Fruit fly (Drosophila melanogaster) whole organism: ENCODE measurements around the gene obst-B.

ENCODE experiments used
- CG8478 ChIP-seq: fragments of >200 bp; optimal IDR thresholded peaks from 2 replicates; lab custom pipeline; 2018; ENCODE audit warnings: inconsistent platforms
- psq ChIP-seq: fragments of >200 bp; optimal IDR thresholded peaks from 2 replicates; lab custom pipeline; 2017
- usp ChIP-seq: fragments of >200 bp; optimal IDR thresholded peaks from 2 replicates; lab custom pipeline; 2017; ENCODE audit warnings: missing biosample characterization, missing genetic modification characterization, mixed read lengths

dm6 chr2L:10017363-10017762 lies 15.1 kb upstream of the obst-B start, which contains the start of gene CG13131:
- TF ChIP-seq CG8478 (lab: Kevin White, UChicago) (no peak), psq (no peak), usp (GFP tag; lab: Kevin White, UChicago) (no peak)
